Fruit fly (Drosophila melanogaster) whole organism, pupa: Measurements from ENCODE around the gene CG42258.

Experiments
- CG8301 ChIP-seq: fragments of 200-800 bp; sonication (Bioruptor generic); optimal IDR thresholded peaks from 2 replicates; lab custom pipeline; 2018; ENCODE audit warnings: missing biosample characterization, mild to moderate bottlenecking, missing genetic modification characterization
- EcR ChIP-seq: fragments of 200-800 bp; sonication (Bioruptor generic); optimal IDR thresholded peaks from 3 replicates; lab custom pipeline; 2019; ENCODE audit warnings: missing biosample characterization, missing genetic modification characterization, mild to moderate bottlenecking, moderate library complexity, missing genetic modification reagents
- Pif1A ChIP-seq: fragments of 200-800 bp; sonication (Bioruptor generic); optimal IDR thresholded peaks from 3 replicates; lab custom pipeline; 2016; ENCODE audit warnings: missing biosample characterization, missing genetic modification characterization
- Pif1B ChIP-seq: fragments of 200-800 bp; sonication (Bioruptor generic); optimal IDR thresholded peaks from 3 replicates; lab custom pipeline; 2016; ENCODE audit warnings: missing biosample characterization, missing genetic modification characterization
- gl ChIP-seq: fragments of 200-800 bp; sonication (Bioruptor generic); optimal IDR thresholded peaks from 2 replicates; lab custom pipeline; 2018; ENCODE audit warnings: missing biosample characterization, mild to moderate bottlenecking, missing genetic modification characterization

DNA sequence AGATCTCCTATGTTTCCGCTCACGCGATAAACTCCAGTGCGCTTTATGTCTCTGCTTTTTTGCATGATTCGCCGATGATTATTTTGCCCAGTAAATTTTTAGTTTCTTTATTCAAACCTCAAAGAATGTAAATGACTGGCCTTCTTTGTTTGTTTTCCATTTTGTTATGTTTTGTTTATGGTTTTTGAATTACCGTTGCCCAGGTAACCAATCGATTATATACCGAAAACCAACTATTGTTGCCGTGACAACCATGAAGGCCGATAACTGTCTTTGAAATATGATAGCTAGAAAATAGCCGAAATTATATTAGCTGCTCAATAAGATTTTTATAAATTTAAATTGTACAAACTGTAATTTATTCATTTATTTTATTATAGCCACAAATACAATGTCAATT is 33.2 kb downstream of the CG42258 start, which contains the start of gene Mks1:
- TF ChIP-seq EcR (GFP tag; lab: Kevin White, UChicago): no peak
- TF ChIP-seq Pif1B: no peak
- no peak for TF ChIP-seq CG8301 (tag; lab: Kevin White, UChicago)
- TF ChIP-seq gl (tag; lab: Kevin White, UChicago): no peak
- TF ChIP-seq Pif1A (GFP tag; lab: Kevin White, UChicago): no peak
